Worm (Caenorhabditis elegans) whole organism, L4 larva: ENCODE results near the gene pqn-54.

Experiments
- daf-19 ChIP-seq: fragments of 200-800 bp; sonication (Bioruptor generic); conservative IDR thresholded peaks from 2 replicates; pipeline ENCODE4 v1.3.6; 2022; ENCODE audit warnings: missing genetic modification characterization, missing compliant biosample characterization
- hlh-30 ChIP-seq: sonication (generic microtip); optimal IDR thresholded peaks from 2 replicates; lab custom pipeline; 2017; ENCODE audit warnings: antibody characterized with exemption, mild to moderate bottlenecking, missing genetic modification characterization, missing compliant biosample characterization; ENCODE audit not compliant: insufficient read depth
- lin-13 ChIP-seq: fragments of 150-350 bp; optimal IDR thresholded peaks from 2 replicates; lab custom pipeline; 2014; ENCODE audit warnings: missing biosample characterization, missing genetic modification reagents, missing genetic modification characterization
- nhr-25 ChIP-seq: sonication (generic microtip); optimal IDR thresholded peaks from 2 replicates; lab custom pipeline; 2017; ENCODE audit warnings: missing genetic modification characterization, mild to moderate bottlenecking, missing compliant biosample characterization, antibody characterized with exemption, moderate library complexity, borderline replicate concordance; ENCODE audit not compliant: insufficient read depth
- unc-62 ChIP-seq, 3 experiments: fragments of 150-350 bp in 1 of 3; sonication (generic microtip); optimal IDR thresholded peaks in 2 of 3; peaks in 1 of 3; 1 replicate in 1 of 3; 2 replicates in 2 of 3; lab custom pipeline; 2014 to 2017; ENCODE audit warnings: missing biosample characterization in 3 of 3, missing genetic modification characterization in 3 of 3, missing genetic modification reagents in 3 of 3, missing genotype in 1 of 3
- zag-1 ChIP-seq: fragments of 150-350 bp; optimal IDR thresholded peaks from 2 replicates; lab custom pipeline; 2014; ENCODE audit warnings: missing biosample characterization, missing genetic modification characterization

DNA sequence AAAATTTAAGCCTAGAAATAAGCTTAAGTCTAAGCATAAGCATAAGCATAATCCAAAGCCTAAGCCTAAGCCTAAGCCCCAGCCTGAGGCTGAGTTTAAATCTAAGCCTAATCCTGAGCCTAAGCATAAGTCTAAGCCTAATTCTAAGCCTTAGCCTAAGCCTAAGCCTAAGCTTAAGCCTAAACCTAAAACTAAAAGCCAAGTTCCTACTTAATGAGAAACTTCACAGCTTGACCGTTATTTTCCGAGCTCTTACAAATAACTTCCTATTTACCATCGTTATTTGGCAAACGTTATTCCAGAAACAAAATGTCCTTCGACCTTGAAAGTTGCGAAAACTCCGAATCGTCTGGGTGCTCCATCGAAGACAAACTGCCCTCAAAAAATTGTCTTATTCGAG, 17.0 kb downstream of the pqn-54 start, which contains the start of gene C38C3.4:
- no peak for TF ChIP-seq nhr-25 (tag; lab: Kevin White, UChicago)
- no peak for TF ChIP-seq unc-62 (GFP tag; optimal IDR thresholded peaks at IDR 0.05 in 1 of 2; lab: Kevin White, UChicago)
- TF ChIP-seq unc-62 (tag; optimal IDR thresholded peaks at IDR 0.05; lab: Kevin White, UChicago): no peak
- TF ChIP-seq hlh-30 (tag; lab: Kevin White, UChicago): no peak
- no peak for TF ChIP-seq lin-13
- TF ChIP-seq zag-1: no peak
- TF ChIP-seq daf-19 (GFP tag; lab: Robert Waterston, UW): no peak
